Fruit fly (Drosophila melanogaster): Measurements from ENCODE around the gene Muc26B.

dm6 chr2L:6160100-6160499 lies 8.3 kb downstream of the Muc26B start, which contains the start of gene CG13989:
- TF ChIP-seq CTCF (optimal IDR thresholded peaks at IDR 0.05), result no peak
- TF ChIP-seq CG8478 (optimal IDR thresholded peaks at IDR 0.05), result no peak

Data from S2 (cell line).